Worm (Caenorhabditis elegans) whole organism, L1 larva: Measurements from ENCODE around the gene alh-2.

Experiments used
- blmp-1 ChIP-seq: fragments of 150-350 bp; optimal IDR thresholded peaks from 2 replicates; lab custom pipeline; 2014; ENCODE audit warnings: missing biosample characterization, missing genetic modification characterization
- ceh-8 ChIP-seq: fragments of 200-800 bp; sonication (Bioruptor generic); optimal IDR thresholded peaks from 2 replicates; lab custom pipeline; 2018; ENCODE audit warnings: mild to moderate bottlenecking, missing genetic modification characterization, moderate library complexity, missing compliant biosample characterization
- ceh-88 ChIP-seq: fragments of 200-800 bp; sonication (Bioruptor generic); IDR thresholded peaks from 2 replicates; pipeline ENCODE4 v1.3.6; 2022; ENCODE audit warnings: missing genetic modification characterization, missing compliant biosample characterization
- ces-1 ChIP-seq: fragments of 150-350 bp; optimal IDR thresholded peaks from 2 replicates; lab custom pipeline; 2014; ENCODE audit warnings: missing biosample characterization, missing genetic modification reagents, missing genetic modification characterization
- dpl-1 ChIP-seq, 3 experiments: fragments of 150-350 bp in 2 of 3; sonication (generic microtip) in 1 of 3; optimal IDR thresholded peaks; 2 replicates each; lab custom pipeline; 2014 to 2017; ENCODE audit warnings: missing biosample characterization in 3 of 3, missing genetic modification characterization in 3 of 3, missing genetic modification reagents in 3 of 3
- efl-1 ChIP-seq, 4 experiments: fragments of 150-350 bp; optimal IDR thresholded peaks in 3 of 4; peaks in 1 of 4; 1 replicate in 1 of 4; 2 replicates in 3 of 4; lab custom pipeline; 2014; ENCODE audit warnings: missing biosample characterization in 2 of 4, missing genetic modification characterization in 2 of 4, missing genetic modification reagents in 2 of 4
- elt-2 ChIP-seq: sonication (generic microtip); optimal IDR thresholded peaks from 2 replicates; lab custom pipeline; 2016; ENCODE audit warnings: missing genetic modification characterization, mild to moderate bottlenecking, inconsistent platforms, missing compliant biosample characterization, missing genetic modification reagents
- elt-3 ChIP-seq, 6 experiments: fragments of 150-350 bp in 1 of 6; sonication (generic microtip); optimal IDR thresholded peaks; 2 replicates each; lab custom pipeline; 2017 to 2018; ENCODE audit warnings: missing biosample characterization in 6 of 6, missing genetic modification characterization in 6 of 6, inconsistent platforms in 1 of 6
- fkh-8 ChIP-seq: sonication (generic microtip); optimal IDR thresholded peaks from 2 replicates; lab custom pipeline; 2016; ENCODE audit warnings: mild to moderate bottlenecking, missing genetic modification characterization, missing compliant biosample characterization
- hpl-2 ChIP-seq: fragments of 150-350 bp; optimal IDR thresholded peaks from 2 replicates; lab custom pipeline; 2014; ENCODE audit warnings: missing biosample characterization, missing genetic modification reagents, missing genetic modification characterization
- lin-13 ChIP-seq: fragments of 150-350 bp; optimal IDR thresholded peaks from 2 replicates; lab custom pipeline; 2014; ENCODE audit warnings: missing biosample characterization, missing genetic modification reagents, missing genetic modification characterization
- lin-35 ChIP-seq, 2 experiments: fragments of 150-350 bp; optimal IDR thresholded peaks; 2 replicates each; lab custom pipeline; 2014; ENCODE audit warnings: missing biosample characterization in 2 of 2, missing genetic modification characterization in 2 of 2, missing genetic modification reagents in 2 of 2
- mdl-1 ChIP-seq, 2 experiments: fragments of 150-350 bp; optimal IDR thresholded peaks; 2 replicates each; lab custom pipeline; 2014 to 2017; ENCODE audit warnings: missing biosample characterization in 2 of 2, missing genetic modification characterization in 2 of 2, inconsistent platforms in 1 of 2
- nhr-11 ChIP-seq: fragments of 150-350 bp; optimal IDR thresholded peaks from 2 replicates; lab custom pipeline; 2014; ENCODE audit warnings: missing biosample characterization, missing genetic modification characterization
- nhr-20 ChIP-seq: sonication (generic microtip); optimal IDR thresholded peaks from 2 replicates; lab custom pipeline; 2016; ENCODE audit warnings: mild to moderate bottlenecking, missing genetic modification characterization, missing compliant biosample characterization
- nhr-47 ChIP-seq: sonication (generic microtip); optimal IDR thresholded peaks from 2 replicates; lab custom pipeline; 2016; ENCODE audit warnings: mild to moderate bottlenecking, missing genetic modification characterization, moderate library complexity, missing compliant biosample characterization
- nhr-71 ChIP-seq: sonication (generic microtip); optimal IDR thresholded peaks from 2 replicates; lab custom pipeline; 2016; ENCODE audit warnings: mild to moderate bottlenecking, missing genetic modification characterization, moderate library complexity, missing compliant biosample characterization
- nhr-76 ChIP-seq: sonication (generic microtip); optimal IDR thresholded peaks from 2 replicates; lab custom pipeline; 2017; ENCODE audit warnings: missing biosample characterization, missing genetic modification characterization
- nhr-77 ChIP-seq: fragments of 150-350 bp; optimal IDR thresholded peaks from 2 replicates; lab custom pipeline; 2014; ENCODE audit warnings: missing biosample characterization, missing genetic modification characterization
- nhr-85 ChIP-seq: sonication (generic microtip); peaks from one replicate; lab custom pipeline; 2016; ENCODE audit warnings: missing genetic modification characterization, inconsistent platforms, missing compliant biosample characterization
- nhr-90 ChIP-seq: sonication (generic microtip); optimal IDR thresholded peaks from 2 replicates; lab custom pipeline; 2016; ENCODE audit warnings: mild to moderate bottlenecking, missing genetic modification characterization, missing compliant biosample characterization; ENCODE audit not compliant: poor library complexity
- skn-1 ChIP-seq: fragments of 150-350 bp; optimal IDR thresholded peaks from 2 replicates; lab custom pipeline; 2014; ENCODE audit warnings: missing biosample characterization, missing genetic modification characterization
- snu-23 ChIP-seq: sonication (generic microtip); optimal IDR thresholded peaks from 2 replicates; lab custom pipeline; 2016; ENCODE audit warnings: missing genetic modification characterization, missing compliant biosample characterization
- sptf-1 ChIP-seq: fragments of 150-350 bp; optimal IDR thresholded peaks from 2 replicates; lab custom pipeline; 2014; ENCODE audit warnings: missing biosample characterization, missing genetic modification characterization
- tbx-2 ChIP-seq: sonication (generic microtip); optimal IDR thresholded peaks from 2 replicates; lab custom pipeline; 2016; ENCODE audit warnings: missing genetic modification characterization, missing compliant biosample characterization
- tlp-1 ChIP-seq: fragments of 150-350 bp; optimal IDR thresholded peaks from 2 replicates; lab custom pipeline; 2014; ENCODE audit warnings: missing biosample characterization, missing genetic modification characterization
- unc-130 ChIP-seq: fragments of 150-350 bp; optimal IDR thresholded peaks from 2 replicates; lab custom pipeline; 2017; ENCODE audit warnings: missing biosample characterization, missing genetic modification characterization, inconsistent platforms
- unc-30 ChIP-seq: sonication (generic microtip); optimal IDR thresholded peaks from 2 replicates; lab custom pipeline; 2017; ENCODE audit warnings: missing biosample characterization, missing genetic modification characterization
- unc-98 ChIP-seq: fragments of 200-800 bp; sonication (Bioruptor generic); IDR thresholded peaks from 2 replicates; pipeline ENCODE4 v1.3.6; 2022; ENCODE audit warnings: missing genetic modification characterization, missing compliant biosample characterization

The alh-2 gene

DNA sequence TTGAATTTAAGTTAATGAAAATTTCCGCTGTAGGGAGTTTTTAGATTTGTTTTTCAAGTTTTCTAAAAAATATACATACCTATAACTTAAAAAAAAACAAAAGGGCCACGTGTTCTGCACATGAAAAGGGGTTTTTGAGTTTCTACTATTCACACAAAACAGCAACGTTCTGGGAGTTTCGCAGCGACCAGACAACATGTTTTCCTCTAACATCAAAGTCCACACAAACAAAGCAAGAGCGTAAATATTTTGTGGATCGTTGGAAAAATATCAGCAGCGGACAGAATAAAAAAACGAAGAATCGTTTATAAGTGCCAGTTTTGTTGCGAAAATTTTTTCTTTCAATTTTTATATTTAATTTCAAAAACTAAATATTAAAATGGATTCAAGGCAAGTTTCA is at the start of gene alh-2:
Gene alh-2 (plus strand): TSS at position 284 of the 400 bp plus-strand sequence.
- TF ChIP-seq ceh-88: no peak
- TF ChIP-seq skn-1 (tag; lab: Kevin White, UChicago): no peak
- no peak for TF ChIP-seq sptf-1 (tag; lab: Kevin White, UChicago)
- no peak for TF ChIP-seq mdl-1 (tag; optimal IDR thresholded peaks at IDR 0.05; lab: Kevin White, UChicago)
- TF ChIP-seq unc-98 (GFP tag; lab: Robert Waterston, UW): no peak
- TF ChIP-seq elt-3 (tag; optimal IDR thresholded peaks at IDR 0.05; lab: Kevin White, UChicago): no peak
- no peak for TF ChIP-seq nhr-47 (tag; lab: Kevin White, UChicago)
- TF ChIP-seq unc-30: no peak
- no peak for TF ChIP-seq tlp-1 (tag; lab: Kevin White, UChicago)
- no peak for TF ChIP-seq ces-1

DNA sequence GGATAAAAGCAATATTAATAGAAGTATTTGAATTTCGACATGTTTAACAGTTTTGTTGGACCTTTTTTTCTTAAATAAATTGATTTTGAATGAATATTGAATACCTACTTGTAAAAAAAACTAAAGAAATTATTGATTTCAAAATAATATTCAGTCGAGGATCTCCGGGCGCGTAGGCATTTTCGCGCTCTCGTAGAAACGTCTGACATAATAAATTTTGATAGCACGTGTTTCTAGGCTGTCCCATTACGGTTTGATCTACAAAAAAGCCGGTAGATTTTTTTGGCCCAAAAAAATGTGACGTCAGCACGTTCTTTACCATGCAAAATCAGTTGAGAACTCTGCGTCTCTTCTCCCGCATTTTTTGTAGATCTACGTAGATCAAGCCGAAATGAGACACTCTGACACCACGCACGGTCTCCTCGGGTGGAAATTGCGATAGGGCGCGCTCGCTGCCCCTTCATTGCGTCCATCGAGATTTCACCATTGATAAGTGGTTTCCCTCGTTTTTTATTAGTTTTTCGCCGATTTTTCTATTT is 49.3 kb upstream of the alh-2 start:
- TF ChIP-seq nhr-71 (no peak), fkh-8 (no peak), nhr-11 (tag; lab: Kevin White, UChicago) (no peak)

DNA sequence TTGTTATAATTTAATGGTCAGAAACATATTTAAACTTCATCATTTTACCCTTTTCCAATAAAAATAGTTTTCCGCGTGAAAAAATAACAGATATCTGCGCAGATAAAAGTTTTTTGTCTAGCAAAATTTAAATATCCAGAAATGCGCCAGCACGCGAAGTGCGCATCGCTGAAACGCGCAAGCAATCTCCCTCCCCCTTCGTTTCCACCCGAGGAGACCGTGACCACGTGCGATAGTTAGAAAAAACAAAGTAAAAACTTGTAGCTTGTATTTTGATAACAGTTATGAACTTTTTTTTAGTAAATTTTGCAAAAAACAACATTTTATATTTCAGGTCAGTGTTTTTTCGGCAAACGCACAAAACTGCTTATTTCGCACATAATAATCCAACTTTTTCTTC is 44.9 kb upstream of the alh-2 start:
- TF ChIP-seq efl-1 (optimal IDR thresholded peaks at IDR 0.05; lab: Kevin White, UChicago) (peak in 1 of 2 experiments; percentile 15), efl-1 (GFP tag; optimal IDR thresholded peaks at IDR 0.05 in 1 of 2; lab: Kevin White, UChicago) (peak in 1 of 2 experiments; percentile 87), nhr-20 (peak; percentile 6), lin-35 (GFP tag; optimal IDR thresholded peaks at IDR 0.05; lab: Kevin White, UChicago) (peak in 1 of 2 experiments; percentile 28), snu-23 (peak; percentile 14), dpl-1 (GFP tag; optimal IDR thresholded peaks at IDR 0.05; lab: Kevin White, UChicago) (peak in 1 of 3 experiments; percentile 20), nhr-71 (peak; percentile 29)
- TF ChIP-seq, all 84 proteins: peak for 6; not testable (repeated sequence) for 78

DNA sequence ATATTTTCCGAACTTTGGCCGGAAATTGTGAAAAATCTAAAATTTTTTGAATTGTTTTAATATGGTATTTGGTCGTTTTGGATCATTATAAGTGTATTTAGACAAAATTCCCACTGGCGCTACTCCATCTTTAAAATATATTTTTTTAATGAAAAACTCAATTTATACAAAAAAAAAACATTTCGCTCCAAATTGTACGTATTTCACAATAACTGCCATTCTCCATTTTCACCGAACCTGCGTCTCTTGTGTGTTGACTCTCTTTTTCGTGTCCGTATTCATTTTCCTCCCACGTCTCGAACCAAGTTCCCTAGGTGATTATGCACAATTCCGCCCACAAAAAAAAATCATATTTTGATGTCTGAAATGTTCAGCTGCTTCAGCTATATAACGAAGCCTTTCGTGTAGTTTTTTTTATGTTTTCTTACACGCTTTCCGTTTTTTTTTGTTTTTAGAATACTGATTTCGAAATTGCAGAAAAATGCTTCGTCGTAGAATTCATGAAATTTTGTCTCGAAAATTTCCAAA is 43.3 kb upstream of the alh-2 start, which contains the start of gene F16B4.2:
Gene F16B4.2 (plus strand): TSS at position 478 of the 528 bp plus-strand sequence.
- TF ChIP-seq lin-13 (GFP tag; lab: Kevin White, UChicago) (no peak), efl-1 (optimal IDR thresholded peaks at IDR 0.05; lab: Kevin White, UChicago) (no peak), efl-1 (GFP tag; optimal IDR thresholded peaks at IDR 0.05 in 1 of 2; lab: Kevin White, UChicago) (peak in 1 of 2 experiments; percentile 72), unc-98 (GFP tag; lab: Robert Waterston, UW) (no peak), tlp-1 (tag; lab: Kevin White, UChicago) (no peak)

DNA sequence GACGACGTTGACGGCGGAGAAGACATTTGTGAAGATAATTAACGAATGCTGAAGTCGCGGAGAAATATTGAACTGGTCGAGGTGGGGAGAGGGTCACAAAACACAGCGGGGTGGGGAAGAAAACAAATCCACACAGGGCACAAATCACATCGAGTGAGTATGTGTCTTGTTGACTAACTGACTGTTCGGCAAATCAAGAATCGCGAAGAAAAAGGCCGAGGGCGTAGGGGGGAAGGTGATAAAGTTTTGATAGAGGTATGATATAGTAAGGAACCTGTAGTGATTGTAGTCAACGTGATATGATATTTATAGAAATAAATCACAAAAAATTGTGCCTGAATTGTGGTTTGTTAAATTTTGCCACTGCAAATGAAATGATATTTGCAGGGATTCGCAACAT is 36.2 kb upstream of the alh-2 start, which contains the start of gene nhr-178:
Gene nhr-178 (minus strand): TSS at position 164 of the 400 bp plus-strand sequence.
- TF ChIP-seq snu-23 (peak; percentile 33), nhr-47 (tag; lab: Kevin White, UChicago) (no peak), tbx-2 (tag; lab: Kevin White, UChicago) (no peak), elt-3 (tag; optimal IDR thresholded peaks at IDR 0.05; lab: Kevin White, UChicago) (peak in 3 of 6 experiments; percentile 10 to 65 (median 46)), lin-35 (GFP tag; optimal IDR thresholded peaks at IDR 0.05; lab: Kevin White, UChicago) (peak in 1 of 2 experiments; percentile 46), nhr-20 (peak; percentile 68), blmp-1 (tag; lab: Kevin White, UChicago) (peak; percentile 18), unc-130 (tag; lab: Kevin White, UChicago) (no peak), hpl-2 (GFP tag; lab: Kevin White, UChicago) (no peak), nhr-76 (tag; lab: Kevin White, UChicago) (no peak), nhr-90 (peak; percentile 52), nhr-77 (tag; lab: Kevin White, UChicago) (peak; percentile 74), nhr-85 (peak; percentile 68), ceh-8 (GFP tag; lab: Kevin White, UChicago) (no peak), unc-98 (GFP tag; lab: Robert Waterston, UW) (no peak), mdl-1 (tag; optimal IDR thresholded peaks at IDR 0.05; lab: Kevin White, UChicago) (peak in 1 of 2 experiments; percentile 61), elt-2 (tag; lab: Kevin White, UChicago) (peak; percentile 76), nhr-71 (peak; percentile 62), efl-1 (optimal IDR thresholded peaks at IDR 0.05; lab: Kevin White, UChicago) (no peak), efl-1 (GFP tag; optimal IDR thresholded peaks at IDR 0.05 in 1 of 2; lab: Kevin White, UChicago) (peak in 1 of 2 experiments; percentile 82)
